Fruit fly (Drosophila melanogaster) whole organism, embryonic: ENCODE results near the gene Rab3GAP1.
A peak's percentile ranks its signal among the peaks of the same experiment; 100 is the strongest.

Experiments
- ATbp ChIP-seq: fragments of 200-800 bp; sonication (Bioruptor generic); optimal IDR thresholded peaks from 2 replicates; lab custom pipeline; 2017; ENCODE audit warnings: missing biosample characterization, mild to moderate bottlenecking, missing genetic modification characterization, missing genetic modification reagents
- Atf-2 ChIP-seq: fragments of 200-800 bp; sonication (Bioruptor generic); optimal IDR thresholded peaks from 2 replicates; lab custom pipeline; 2016; ENCODE audit warnings: missing biosample characterization, missing genetic modification characterization
- Awh ChIP-seq: fragments of 200-800 bp; sonication (Bioruptor generic); IDR thresholded peaks from 2 replicates; pipeline ENCODE4, ENCODE4 v1.3.6; 2022; ENCODE audit warnings: missing biosample characterization, missing genetic modification characterization
- CG10565 ChIP-seq: fragments of 200-800 bp; sonication (Bioruptor generic); optimal IDR thresholded peaks from 3 replicates; lab custom pipeline; 2016; ENCODE audit warnings: missing biosample characterization, mild to moderate bottlenecking, missing genetic modification characterization
- CG12236 ChIP-seq: fragments of 200-800 bp; sonication (Bioruptor generic); optimal IDR thresholded peaks from 2 replicates; lab custom pipeline; 2016; ENCODE audit warnings: missing biosample characterization, missing genetic modification characterization
- CG14050 ChIP-seq: fragments of 200-800 bp; sonication (Bioruptor generic); IDR thresholded peaks from 3 replicates; pipeline ENCODE4 v1.3.6; 2022; ENCODE audit warnings: missing biosample characterization, missing genetic modification characterization
- CG15073 ChIP-seq: fragments of 200-800 bp; sonication (Bioruptor generic); optimal IDR thresholded peaks from 2 replicates; lab custom pipeline; 2016; ENCODE audit warnings: missing biosample characterization, missing genetic modification characterization
- CG15479 ChIP-seq: fragments of 200-800 bp; sonication (Bioruptor generic); optimal IDR thresholded peaks from 3 replicates; lab custom pipeline; 2019; ENCODE audit warnings: missing biosample characterization, mild to moderate bottlenecking, missing genetic modification characterization, moderate library complexity
- CG2116 ChIP-seq: fragments of 200-800 bp; sonication (Bioruptor generic); optimal IDR thresholded peaks from 3 replicates; lab custom pipeline; 2018; ENCODE audit warnings: missing biosample characterization, mild to moderate bottlenecking, missing genetic modification characterization
- CG2202 ChIP-seq: fragments of 200-800 bp; sonication (Bioruptor generic); optimal IDR thresholded peaks from 2 replicates; lab custom pipeline; 2018; ENCODE audit warnings: missing biosample characterization, mild to moderate bottlenecking, missing genetic modification characterization
- CG33213 ChIP-seq: fragments of 200-800 bp; sonication (Bioruptor generic); optimal IDR thresholded peaks from 3 replicates; lab custom pipeline; 2016; ENCODE audit warnings: missing biosample characterization, missing genetic modification characterization
- CG4282 ChIP-seq: fragments of 200-800 bp; sonication (Bioruptor generic); optimal IDR thresholded peaks from 2 replicates; lab custom pipeline; 2016; ENCODE audit warnings: missing biosample characterization, missing genetic modification characterization
- CG4707 ChIP-seq: fragments of 200-800 bp; sonication (Bioruptor generic); optimal IDR thresholded peaks from 2 replicates; lab custom pipeline; 2018; ENCODE audit warnings: missing biosample characterization, mild to moderate bottlenecking, missing genetic modification characterization, moderate library complexity
- CG6175 ChIP-seq: fragments of 200-800 bp; sonication (Bioruptor generic); IDR thresholded peaks from 3 replicates; pipeline ENCODE4 v1.3.6; 2022; ENCODE audit warnings: missing biosample characterization, missing genetic modification characterization
- CG6683 ChIP-seq: fragments of 200-800 bp; sonication (Bioruptor generic); optimal IDR thresholded peaks from 2 replicates; lab custom pipeline; 2017; ENCODE audit warnings: missing biosample characterization, mild to moderate bottlenecking, missing genetic modification characterization, missing genetic modification reagents
- CG7786 ChIP-seq: fragments of 200-800 bp; sonication (Bioruptor generic); optimal IDR thresholded peaks from 2 replicates; lab custom pipeline; 2016; ENCODE audit warnings: missing biosample characterization, missing genetic modification characterization
- CG9215 ChIP-seq: fragments of 200-800 bp; sonication (Bioruptor generic); IDR thresholded peaks from 2 replicates; pipeline ENCODE4 v1.3.6; 2022; ENCODE audit warnings: missing biosample characterization, missing genetic modification characterization
- CG9876 ChIP-seq: fragments of 200-800 bp; sonication (Bioruptor generic); optimal IDR thresholded peaks from 2 replicates; lab custom pipeline; 2016; ENCODE audit warnings: missing biosample characterization, missing genetic modification characterization
- ERR ChIP-seq: fragments of 200-800 bp; sonication (Bioruptor generic); optimal IDR thresholded peaks from 2 replicates; lab custom pipeline; 2016; ENCODE audit warnings: missing biosample characterization, missing genetic modification characterization
- Ets97D ChIP-seq: fragments of 200-800 bp; sonication (Bioruptor generic); optimal IDR thresholded peaks from 3 replicates; lab custom pipeline; 2016; ENCODE audit warnings: missing biosample characterization, missing genetic modification characterization
- Gug ChIP-seq: fragments of 200-800 bp; sonication (Bioruptor generic); IDR thresholded peaks from 4 replicates; pipeline ENCODE4 v1.3.6; 2022; ENCODE audit warnings: missing biosample characterization, missing genetic modification characterization
- Hey ChIP-seq: fragments of 200-800 bp; sonication (Bioruptor generic); optimal IDR thresholded peaks from 3 replicates; lab custom pipeline; 2018; ENCODE audit warnings: missing biosample characterization, mild to moderate bottlenecking, missing genetic modification characterization
- Hsf ChIP-seq: fragments of 200-800 bp; sonication (Bioruptor generic); optimal IDR thresholded peaks from 3 replicates; lab custom pipeline; 2016; ENCODE audit warnings: missing biosample characterization, missing genetic modification characterization
- Myb ChIP-seq: fragments of 200-800 bp; sonication (Bioruptor generic); optimal IDR thresholded peaks from 2 replicates; lab custom pipeline; 2016; ENCODE audit warnings: missing biosample characterization, missing genetic modification characterization
- Opbp ChIP-seq: fragments of 200-800 bp; sonication (Bioruptor generic); IDR thresholded peaks from 3 replicates; pipeline ENCODE4 v1.3.6; 2022; ENCODE audit warnings: missing biosample characterization, missing genetic modification characterization; ENCODE audit not compliant: partially characterized antibody
- PHDP ChIP-seq: fragments of 200-800 bp; sonication (Bioruptor generic); optimal IDR thresholded peaks from 3 replicates; lab custom pipeline; 2018; ENCODE audit warnings: missing biosample characterization, mild to moderate bottlenecking, missing genetic modification characterization, moderate library complexity
- Pdp1 ChIP-seq, 2 experiments: fragments of 200-800 bp; sonication (Bioruptor generic); optimal IDR thresholded peaks; 3 replicates each; lab custom pipeline; 2016; ENCODE audit warnings: missing biosample characterization in 2 of 2, missing genetic modification characterization in 2 of 2, mild to moderate bottlenecking in 1 of 2, moderate library complexity in 1 of 2
- Sin3A ChIP-seq: fragments of >200 bp; optimal IDR thresholded peaks from 2 replicates; lab custom pipeline; 2018
- Spps ChIP-seq: fragments of 200-800 bp; sonication (Bioruptor generic); optimal IDR thresholded peaks from 2 replicates; lab custom pipeline; 2018; ENCODE audit warnings: missing biosample characterization, mild to moderate bottlenecking, missing genetic modification characterization
- ash1 ChIP-seq: fragments of 200-800 bp; sonication (Bioruptor generic); optimal IDR thresholded peaks from 2 replicates; lab custom pipeline; 2018; ENCODE audit warnings: missing biosample characterization, mild to moderate bottlenecking, missing genetic modification characterization
- ato ChIP-seq: fragments of 200-800 bp; sonication (Bioruptor generic); IDR thresholded peaks from 2 replicates; pipeline ENCODE4 v1.3.6; 2022; ENCODE audit warnings: missing biosample characterization, missing genetic modification characterization; ENCODE audit not compliant: partially characterized antibody
- bowl ChIP-seq: fragments of 200-800 bp; sonication (Bioruptor generic); IDR thresholded peaks from 2 replicates; pipeline ENCODE4 v1.3.6; 2022; ENCODE audit warnings: missing biosample characterization, missing genetic modification characterization
- cwo ChIP-seq: fragments of 200-800 bp; sonication (Bioruptor generic); optimal IDR thresholded peaks from 3 replicates; lab custom pipeline; 2017; ENCODE audit warnings: missing biosample characterization, missing genetic modification characterization, mild to moderate bottlenecking, moderate library complexity, missing genetic modification reagents
- da ChIP-seq: fragments of 200-800 bp; sonication (Bioruptor generic); optimal IDR thresholded peaks from 2 replicates; lab custom pipeline; 2016; ENCODE audit warnings: missing biosample characterization, missing genetic modification characterization
- dati ChIP-seq: fragments of 200-800 bp; sonication (Bioruptor generic); IDR thresholded peaks from 2 replicates; pipeline ENCODE4 v1.3.6; 2022; ENCODE audit warnings: missing biosample characterization, missing genetic modification characterization
- dmrt99B ChIP-seq: fragments of 200-800 bp; sonication (Bioruptor generic); optimal IDR thresholded peaks from 2 replicates; lab custom pipeline; 2018; ENCODE audit warnings: missing biosample characterization, mild to moderate bottlenecking, missing genetic modification characterization, moderate library complexity
- dysf ChIP-seq: fragments of 200-800 bp; sonication (Bioruptor generic); IDR thresholded peaks from 3 replicates; pipeline ENCODE4 v1.3.6; 2022; ENCODE audit warnings: missing biosample characterization, missing genetic modification characterization
- hkb ChIP-seq, 2 experiments: fragments of 200-800 bp in 1 of 2; fragments of >200 bp in 1 of 2; sonication (Bioruptor generic) in 1 of 2; IDR thresholded peaks in 1 of 2; optimal IDR thresholded peaks in 1 of 2; 2 replicates each; pipeline versions ENCODE4 v1.3.6 to Lab custom; 2017 to 2022; ENCODE audit warnings: missing biosample characterization in 1 of 2, missing genetic modification characterization in 1 of 2
- kni ChIP-seq: fragments of 200-800 bp; sonication (Bioruptor generic); optimal IDR thresholded peaks from 3 replicates; lab custom pipeline; 2017; ENCODE audit warnings: mild to moderate bottlenecking, missing biosample characterization, missing genetic modification reagents, missing genetic modification characterization
- nmo ChIP-seq: fragments of 200-800 bp; sonication (Bioruptor generic); optimal IDR thresholded peaks from 2 replicates; lab custom pipeline; 2018; ENCODE audit warnings: missing biosample characterization, mild to moderate bottlenecking, missing genetic modification characterization, moderate library complexity
- otp ChIP-seq: fragments of 200-800 bp; sonication (Bioruptor generic); IDR thresholded peaks from 3 replicates; pipeline ENCODE4, ENCODE4 v1.3.6; 2022; ENCODE audit warnings: missing biosample characterization, missing genetic modification characterization
- p53 ChIP-seq: fragments of 200-800 bp; sonication (Bioruptor generic); optimal IDR thresholded peaks from 2 replicates; lab custom pipeline; 2016; ENCODE audit warnings: missing biosample characterization, missing genetic modification characterization
- pros ChIP-seq: fragments of 200-800 bp; sonication (Bioruptor generic); optimal IDR thresholded peaks from 3 replicates; lab custom pipeline; 2019; ENCODE audit warnings: missing biosample characterization, mild to moderate bottlenecking, missing genetic modification characterization, moderate library complexity
- sna ChIP-seq: fragments of 200-800 bp; sonication (Bioruptor generic); IDR thresholded peaks from 2 replicates; pipeline ENCODE4 v1.3.6; 2022; ENCODE audit warnings: missing biosample characterization, missing genetic modification characterization; ENCODE audit not compliant: partially characterized antibody
- so ChIP-seq: fragments of 200-800 bp; sonication (Bioruptor generic); IDR thresholded peaks from 3 replicates; pipeline ENCODE4 v1.3.6; 2022; ENCODE audit warnings: missing biosample characterization, missing genetic modification characterization
- tgo ChIP-seq: fragments of 200-800 bp; sonication (Bioruptor generic); IDR thresholded peaks from 3 replicates; pipeline ENCODE4 v1.3.6; 2022; ENCODE audit warnings: missing biosample characterization, missing genetic modification characterization
- trh ChIP-seq: fragments of 200-800 bp; sonication (Bioruptor generic); optimal IDR thresholded peaks from 2 replicates; lab custom pipeline; 2016; ENCODE audit warnings: missing biosample characterization, missing genetic modification characterization
- vnd ChIP-seq: fragments of 200-800 bp; sonication (Bioruptor generic); IDR thresholded peaks from 3 replicates; pipeline ENCODE4 v1.3.6; 2022; ENCODE audit warnings: missing biosample characterization, missing genetic modification characterization; ENCODE audit not compliant: partially characterized antibody
- vvl ChIP-seq: fragments of 200-800 bp; sonication (Bioruptor generic); IDR thresholded peaks from 2 replicates; pipeline ENCODE4 v1.3.6; 2022; ENCODE audit warnings: missing biosample characterization, missing genetic modification characterization
- z ChIP-seq: fragments of 200-800 bp; sonication (Bioruptor generic); IDR thresholded peaks from 3 replicates; pipeline ENCODE4 v1.3.6; 2022; ENCODE audit warnings: missing biosample characterization, missing genetic modification characterization
- zfh2 ChIP-seq: fragments of 200-800 bp; sonication (Bioruptor generic); optimal IDR thresholded peaks from 2 replicates; lab custom pipeline; 2016; ENCODE audit warnings: missing biosample characterization, missing genetic modification characterization

Gene Rab3GAP1

DNA sequence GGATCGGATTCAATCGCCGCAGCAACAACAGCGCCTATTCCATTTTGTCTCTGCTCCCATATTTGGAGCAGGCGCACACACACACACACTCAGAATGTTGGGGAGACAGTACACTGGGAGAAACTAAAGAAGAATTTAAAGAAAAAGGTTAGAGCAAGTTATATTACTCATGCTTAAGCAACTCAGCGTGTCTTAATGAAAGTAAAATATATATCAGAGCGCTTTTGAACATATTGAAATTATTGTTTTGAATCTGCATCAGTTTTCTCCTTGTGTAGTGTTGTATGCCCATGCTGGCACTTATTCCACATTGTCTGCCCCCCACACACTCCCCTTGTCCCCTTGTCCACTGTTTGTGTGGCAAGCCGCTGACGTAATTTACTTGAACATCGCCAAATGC, 20.8 kb downstream of the Rab3GAP1 start (continued):
- TF ChIP-seq hkb (optimal IDR thresholded peaks at IDR 0.05; lab: Kevin White, UChicago) = no peak
- peak; percentile 81 for TF ChIP-seq hkb (GFP tag; IDR thresholded peaks at IDR 0.05; lab: Robert Waterston, UW)
- TF ChIP-seq CG12236 (GFP tag; lab: Kevin White, UChicago) = peak; percentile 49
- TF ChIP-seq CG15479 (GFP tag; lab: Kevin White, UChicago) = no peak
- no peak for TF ChIP-seq kni (GFP tag; lab: Kevin White, UChicago)
- no peak for TF ChIP-seq ash1
- TF ChIP-seq PHDP (tag; lab: Kevin White, UChicago) = peak; percentile 80
- peak; percentile 45; the same call in 1 of the 4 replicates for TF ChIP-seq Gug (GFP tag; lab: Robert Waterston, UW)
- TF ChIP-seq CG10565 = no peak
- TF ChIP-seq zfh2 (GFP tag; lab: Kevin White, UChicago) = peak; percentile 58
- no peak for TF ChIP-seq da
- TF ChIP-seq CG9876 (GFP tag; lab: Kevin White, UChicago) = peak; percentile 63
- peak; percentile 76 to 82 for TF ChIP-seq Pdp1 (GFP tag; optimal IDR thresholded peaks at IDR 0.05; lab: Kevin White, UChicago)
- no peak for TF ChIP-seq Hey
- no peak for TF ChIP-seq Opbp
- peak; percentile 8 for TF ChIP-seq CG2116
- TF ChIP-seq trh (GFP tag; lab: Kevin White, UChicago) = peak; percentile 34
- peak; percentile 68 for TF ChIP-seq CG33213 (GFP tag; lab: Kevin White, UChicago)
- peak; percentile 50; the same call in 1 of the 3 replicates for TF ChIP-seq CG6175 (GFP tag; lab: Robert Waterston, UW)
- TF ChIP-seq z = no peak
- TF ChIP-seq CG6683 (GFP tag; lab: Kevin White, UChicago) = peak; percentile 58
- peak; percentile 76 for TF ChIP-seq CG7786 (GFP tag; lab: Kevin White, UChicago)
- peak; percentile 85 for TF ChIP-seq tgo (GFP tag; lab: Robert Waterston, UW)
- TF ChIP-seq CG9215 (GFP tag; lab: Robert Waterston, UW) = peak; percentile 65
- no peak for TF ChIP-seq CG2202 (tag; lab: Kevin White, UChicago)
- peak; percentile 86 for TF ChIP-seq nmo (GFP tag; lab: Kevin White, UChicago)
- peak; percentile 73 for TF ChIP-seq CG14050 (GFP tag; lab: Robert Waterston, UW)
- no peak for TF ChIP-seq p53 (GFP tag; lab: Kevin White, UChicago)
- peak; percentile 58 for TF ChIP-seq Myb
- no peak for TF ChIP-seq sna (GFP tag; lab: Robert Waterston, UW)
- TF ChIP-seq ato (GFP tag; lab: Robert Waterston, UW) = no peak
- no peak for TF ChIP-seq vnd (GFP tag; lab: Robert Waterston, UW)
- TF ChIP-seq dmrt99B (tag; lab: Kevin White, UChicago) = peak; percentile 88
- TF ChIP-seq ATbp (GFP tag; lab: Kevin White, UChicago) = peak; percentile 76
- TF ChIP-seq dysf (GFP tag; lab: Robert Waterston, UW) = peak; percentile 87
- peak; percentile 21 for TF ChIP-seq CG4707 (GFP tag; lab: Kevin White, UChicago)
- peak; percentile 80 for TF ChIP-seq ERR (GFP tag; lab: Kevin White, UChicago)
- TF ChIP-seq vvl (GFP tag; lab: Robert Waterston, UW) = peak; percentile 94
- TF ChIP-seq CG15073 (GFP tag; lab: Kevin White, UChicago) = no peak
- TF ChIP-seq CG4282 (GFP tag; lab: Kevin White, UChicago) = peak; percentile 16
- TF ChIP-seq dati (GFP tag; lab: Robert Waterston, UW) = no peak
- peak; percentile 75 for TF ChIP-seq Hsf (GFP tag; lab: Kevin White, UChicago)
- peak; percentile 78 for TF ChIP-seq otp
- peak; percentile 63 for TF ChIP-seq Atf-2 (GFP tag; lab: Kevin White, UChicago)
- no peak for TF ChIP-seq pros
- peak; percentile 62; the same call in 2 of the 3 replicates for TF ChIP-seq so (GFP tag; lab: Robert Waterston, UW)
- TF ChIP-seq cwo (GFP tag; lab: Kevin White, UChicago) = peak; percentile 79
- no peak for TF ChIP-seq Sin3A (lab: Kevin White, UChicago)
- TF ChIP-seq Spps (tag; lab: Kevin White, UChicago) = peak; percentile 26
- TF ChIP-seq bowl = no peak
- TF ChIP-seq Awh (GFP tag; lab: Robert Waterston, UW) = peak; percentile 75
- peak; percentile 46 for TF ChIP-seq Ets97D (GFP tag; lab: Kevin White, UChicago)
